Worm (Caenorhabditis elegans): ENCODE measurements around the gene clec-150.

Gene clec-150

DNA sequence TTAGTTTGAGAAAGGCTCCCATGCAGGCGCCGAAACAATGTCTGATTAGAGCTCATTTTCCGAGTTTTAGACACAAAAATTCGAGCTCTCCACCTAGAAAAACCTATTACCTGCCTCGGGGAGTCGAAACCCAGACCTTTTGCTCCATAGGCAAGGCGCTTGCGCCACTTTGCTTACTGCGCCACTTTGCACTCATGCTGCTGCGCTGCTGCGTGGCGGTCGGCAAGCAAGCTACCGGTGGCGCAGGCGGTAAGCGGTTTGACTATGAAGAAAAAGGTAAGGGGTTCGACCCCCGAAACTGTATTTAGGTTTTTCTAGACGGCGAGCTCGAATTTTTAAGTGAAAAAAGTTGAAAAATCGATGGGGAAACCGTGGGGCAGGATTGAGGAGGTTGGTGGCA is 6.5 kb downstream of the clec-150 start:
- peak; percentile 71 for TF ChIP-seq set-16 (GFP tag; IDR thresholded peaks at IDR 0.05)

DNA sequence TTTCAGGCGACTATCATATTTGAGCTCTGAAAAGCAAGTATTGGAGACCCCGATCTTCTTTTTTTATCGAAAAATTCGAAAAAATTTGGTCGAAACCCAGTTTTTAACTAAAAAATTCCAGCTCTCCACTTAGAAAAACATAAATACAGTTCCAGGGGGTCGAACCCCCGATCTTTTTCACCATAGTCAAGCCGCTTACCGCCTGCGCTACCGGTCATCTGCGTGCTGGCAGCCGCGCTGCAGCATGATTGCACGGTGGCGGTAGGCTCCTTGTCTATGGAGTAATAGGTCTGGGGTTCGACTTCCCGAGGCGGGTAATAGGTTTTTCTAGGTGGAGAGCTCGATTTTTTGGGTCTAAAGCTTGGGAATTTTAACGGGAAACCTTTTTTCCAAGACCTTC is 7.3 kb downstream of the clec-150 start, which contains the start of gene clc-24:
TSS of gene clc-24 (plus strand) at position 263 of the 400 bp plus-strand sequence.
- TF ChIP-seq set-16 (GFP tag; IDR thresholded peaks at IDR 0.05) (peak; percentile 45; the same call in 1 of the 2 replicates), ceh-82 (tag; optimal IDR thresholded peaks at IDR 0.05) (no peak)

ce11 chrIII:1016080-1016479 is 13.6 kb downstream of the clec-150 start, which contains the start of gene Y34F4.3:
Gene Y34F4.3, minus strand, starts transcription at chrIII:1016180.
- TF ChIP-seq unc-130 (GFP tag; optimal IDR thresholded peaks at IDR 0.05) (no peak), zag-1 (tag; optimal IDR thresholded peaks at IDR 0.05) (no peak), nhr-41 (GFP tag; IDR thresholded peaks at IDR 0.05) (no peak), daf-12 (tag; optimal IDR thresholded peaks at IDR 0.05) (no peak), ZK546.5 (tag; optimal IDR thresholded peaks at IDR 0.05) (no peak), dmd-9 (GFP tag; IDR thresholded peaks at IDR 0.05) (no peak), R02D3.7 (tag; optimal IDR thresholded peaks at IDR 0.05) (no peak), duxl-1 (tag; optimal IDR thresholded peaks at IDR 0.05; ENCODE audit: poor library complexity) (no peak), lin-13 (GFP tag; optimal IDR thresholded peaks at IDR 0.05) (no peak), sdz-12 (GFP tag; optimal IDR thresholded peaks at IDR 0.05) (no peak)

DNA sequence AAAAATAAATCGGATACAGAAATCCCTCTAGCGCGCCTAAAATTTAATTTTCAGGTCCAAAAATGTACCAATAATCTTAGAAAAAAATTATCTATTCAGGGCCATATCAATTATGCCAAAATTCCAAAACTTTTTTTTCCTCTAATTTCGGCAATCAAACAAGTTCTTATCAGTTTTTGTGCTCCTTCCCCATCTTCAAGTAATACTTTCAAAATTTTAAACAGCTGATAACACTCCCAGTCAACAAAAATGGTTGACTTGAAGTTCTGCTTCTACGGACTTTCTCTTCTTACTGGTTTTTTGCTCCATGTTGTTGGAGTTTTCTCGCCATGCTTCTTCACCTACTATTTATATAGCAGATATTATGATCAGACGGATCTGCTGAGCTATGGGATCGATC is 18.2 kb downstream of the clec-150 start, which contains the start of gene clc-23:
TSS of gene clc-23 (plus strand) at position 223 of the 400 bp plus-strand sequence.
- TF ChIP-seq daf-16 (GFP tag; optimal IDR thresholded peaks at IDR 0.05): no peak
- peak; percentile 51 for TF ChIP-seq daf-16 (tag; optimal IDR thresholded peaks at IDR 0.05)
- TF ChIP-seq nhr-6 (tag; optimal IDR thresholded peaks at IDR 0.05): no peak
- no peak for TF ChIP-seq hmg-1.1 (GFP tag; IDR thresholded peaks at IDR 0.05)
- no peak for TF ChIP-seq nhr-102 (tag; optimal IDR thresholded peaks at IDR 0.05)
- TF ChIP-seq arid-1 (GFP tag; conservative IDR thresholded peaks at IDR 0.05): no peak
- TF ChIP-seq mdt-29 (GFP tag; IDR thresholded peaks at IDR 0.05): no peak
- no peak for TF ChIP-seq php-3 (GFP tag; IDR thresholded peaks at IDR 0.05)
- TF ChIP-seq nhr-28 (tag; optimal IDR thresholded peaks at IDR 0.05): peak; percentile 16
- no peak for TF ChIP-seq Y105C5A.15 (GFP tag; IDR thresholded peaks at IDR 0.05)
- no peak for TF ChIP-seq cey-2 (tag; optimal IDR thresholded peaks at IDR 0.05; ENCODE audit: borderline replicate concordance, insufficient read depth)
- TF ChIP-seq aha-1 (tag): peak; percentile 11
- TF ChIP-seq ceh-28 (tag; optimal IDR thresholded peaks at IDR 0.05): no peak
- TF ChIP-seq pqm-1 (tag; optimal IDR thresholded peaks at IDR 0.05): peak; percentile 56
- TF ChIP-seq T20F7.1 (GFP tag; optimal IDR thresholded peaks at IDR 0.05): no peak
- TF ChIP-seq dpl-1 (GFP tag; optimal IDR thresholded peaks at IDR 0.05): no peak
- no peak for TF ChIP-seq egl-43 (GFP tag; IDR thresholded peaks at IDR 0.05)
- no peak for TF ChIP-seq nhr-10 (tag; optimal IDR thresholded peaks at IDR 0.05)

DNA sequence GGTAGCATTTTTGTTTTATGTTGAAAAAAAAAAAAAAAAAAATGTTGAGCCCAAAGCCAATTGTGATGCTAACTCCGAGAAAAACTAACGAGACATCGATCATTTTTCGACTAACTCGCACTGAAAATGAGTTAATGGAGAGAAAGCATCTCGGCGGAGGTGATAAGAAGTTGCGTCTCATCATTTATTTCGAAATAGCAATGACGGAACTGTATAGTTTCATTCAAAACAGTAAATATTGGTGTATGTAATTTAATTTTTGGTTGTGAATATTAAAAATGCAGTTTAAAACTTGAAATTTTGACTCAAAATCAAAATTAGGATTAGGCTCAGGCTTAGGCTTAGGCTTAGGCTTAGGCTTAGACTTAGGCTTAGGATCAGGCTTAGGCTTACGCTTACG is 23.8 kb downstream of the clec-150 start, which contains the start of gene clc-25:
TSS of gene clc-25 (minus strand) at position 101 of the 400 bp plus-strand sequence.
- TF ChIP-seq pqm-1 (tag; optimal IDR thresholded peaks at IDR 0.05) (peak; percentile 14), aly-2 (tag; optimal IDR thresholded peaks at IDR 0.05) (no peak), daf-16 (GFP tag; optimal IDR thresholded peaks at IDR 0.05) (no peak), daf-16 (tag; optimal IDR thresholded peaks at IDR 0.05) (peak; percentile 3), egl-27 (tag; optimal IDR thresholded peaks at IDR 0.05) (no peak), unc-62 (GFP tag; optimal IDR thresholded peaks at IDR 0.05 in 1 of 2) (peak in 1 of 2 experiments; percentile 69), unc-62 (tag; optimal IDR thresholded peaks at IDR 0.05) (no peak)
